Fruit fly (Drosophila melanogaster): Measurements from ENCODE around the gene Ndfip.

DNA sequence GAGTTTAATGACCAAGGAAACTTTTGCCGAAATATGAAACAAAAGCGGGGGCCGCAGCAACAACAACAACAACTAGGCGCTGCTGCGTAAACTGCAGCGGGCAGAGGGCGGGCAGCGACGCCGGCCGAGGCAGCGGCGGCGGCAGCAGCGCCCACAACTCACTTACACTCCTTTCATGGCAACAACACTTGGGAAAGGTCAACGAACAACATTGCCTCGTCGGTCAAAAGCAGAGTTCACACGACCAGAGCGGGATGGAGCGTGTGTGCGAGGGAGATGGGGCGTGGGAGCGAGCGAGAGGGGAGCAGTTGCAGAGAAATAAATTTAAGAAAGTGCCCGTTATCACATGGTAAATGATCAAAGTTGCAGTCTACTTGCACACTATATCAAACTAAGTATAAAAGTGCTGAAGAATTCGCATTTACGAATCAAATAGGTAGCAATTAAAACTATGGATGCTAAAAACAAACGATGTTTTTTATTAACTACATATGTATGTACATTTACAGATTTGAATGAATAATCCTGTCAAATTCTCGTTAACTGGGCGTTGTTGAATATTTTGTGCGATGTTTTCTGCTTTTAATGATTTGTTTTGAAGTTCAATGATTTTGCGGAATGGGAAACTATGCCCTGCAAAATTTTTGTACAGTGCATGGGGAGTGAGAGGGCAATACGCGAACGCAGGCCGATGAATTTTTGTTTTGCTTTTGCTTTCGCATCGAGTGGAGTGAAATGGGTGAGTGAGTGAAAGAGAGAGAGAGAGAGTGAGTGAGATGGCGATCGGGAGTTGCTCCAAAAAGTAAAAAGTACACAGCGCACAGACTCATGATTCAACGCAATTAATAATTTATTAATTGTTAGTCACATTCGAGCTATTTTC lies 45.7 kb downstream of the Ndfip start:
- TF ChIP-seq kay (GFP tag; ENCODE audit: borderline replicate concordance), result no peak
- no peak for TF ChIP-seq pad (GFP tag; optimal IDR thresholded peaks at IDR 0.05)
- TF ChIP-seq CG7045 (GFP tag; optimal IDR thresholded peaks at IDR 0.05), result no peak
- no peak for TF ChIP-seq bab1 (GFP tag; optimal IDR thresholded peaks at IDR 0.05)
